Worm (Caenorhabditis elegans) whole organism, young adult: ENCODE data around the gene F10C2.7.

Source experiments
- B0019.2 ChIP-seq: fragments of 200-800 bp; sonication (Bioruptor generic); conservative IDR thresholded peaks from 2 replicates; pipeline ENCODE4 v1.3.6; 2022; ENCODE audit warnings: missing genetic modification reagents, missing genetic modification characterization, missing compliant biosample characterization
- B0261.1 ChIP-seq: sonication (generic microtip); optimal IDR thresholded peaks from 2 replicates; lab custom pipeline; 2016; ENCODE audit warnings: mild to moderate bottlenecking, missing genetic modification characterization, moderate library complexity, missing compliant biosample characterization
- B0336.3 ChIP-seq: fragments of 200-800 bp; sonication (Bioruptor generic); IDR thresholded peaks from 2 replicates; pipeline ENCODE4 v1.3.6; 2022; ENCODE audit warnings: missing genetic modification characterization, missing compliant biosample characterization
- F33H1.4 ChIP-seq: fragments of 200-800 bp; sonication (Bioruptor generic); IDR thresholded peaks from 2 replicates; pipeline ENCODE4 v1.3.6; 2022; ENCODE audit warnings: missing genetic modification reagents, missing genetic modification characterization, missing compliant biosample characterization
- F49E8.2 ChIP-seq: sonication (generic microtip); optimal IDR thresholded peaks from 3 replicates; lab custom pipeline; 2017; ENCODE audit warnings: missing genetic modification characterization, mild to moderate bottlenecking, missing compliant biosample characterization, antibody characterized with exemption, moderate library complexity; ENCODE audit not compliant: insufficient read depth
- F55B11.4 ChIP-seq: sonication (generic microtip); optimal IDR thresholded peaks from 2 replicates; lab custom pipeline; 2016; ENCODE audit warnings: missing compliant biosample characterization, missing genetic modification characterization, borderline replicate concordance; ENCODE audit not compliant: insufficient read depth
- K12H6.12 ChIP-seq: fragments of 200-800 bp; sonication (Bioruptor generic); optimal IDR thresholded peaks from 2 replicates; lab custom pipeline; 2018; ENCODE audit warnings: mild to moderate bottlenecking, missing genetic modification characterization, missing compliant biosample characterization
- Y53G8AR.9 ChIP-seq: fragments of 200-800 bp; sonication (Bioruptor generic); conservative IDR thresholded peaks from 2 replicates; pipeline ENCODE4 v1.3.6; 2022; ENCODE audit warnings: missing genetic modification reagents, missing genetic modification characterization, missing compliant biosample characterization
- Y67H2A.10 ChIP-seq: fragments of 200-800 bp; sonication (Bioruptor generic); conservative IDR thresholded peaks from 2 replicates; pipeline ENCODE4 v1.3.6; 2022; ENCODE audit warnings: missing genetic modification reagents, missing genetic modification characterization, missing compliant biosample characterization
- ZK185.1 ChIP-seq: sonication (generic microtip); optimal IDR thresholded peaks from 2 replicates; lab custom pipeline; 2016; ENCODE audit warnings: mild to moderate bottlenecking, missing genetic modification characterization, missing compliant biosample characterization; ENCODE audit not compliant: poor library complexity, severe bottlenecking
- atf-7 ChIP-seq: sonication (generic microtip); optimal IDR thresholded peaks from 2 replicates; lab custom pipeline; 2017; ENCODE audit warnings: mild to moderate bottlenecking, missing genetic modification characterization, missing compliant biosample characterization
- attf-6 ChIP-seq: fragments of 200-800 bp; sonication (Bioruptor generic); IDR thresholded peaks from 2 replicates; pipeline ENCODE4 v1.3.6; 2022; ENCODE audit warnings: missing genetic modification reagents, missing genetic modification characterization, missing compliant biosample characterization
- cebp-1 ChIP-seq, 2 experiments: fragments of 200-800 bp in 1 of 2; sonication (Bioruptor generic) in 1 of 2; sonication (generic microtip) in 1 of 2; IDR thresholded peaks in 1 of 2; optimal IDR thresholded peaks in 1 of 2; 2 replicates each; pipeline versions ENCODE4 v1.3.6 to Lab custom; 2017 to 2022; ENCODE audit warnings: missing compliant biosample characterization in 2 of 2, missing genetic modification characterization in 2 of 2, mild to moderate bottlenecking in 1 of 2, missing genetic modification reagents in 1 of 2, moderate library complexity in 1 of 2
- cebp-2 ChIP-seq: fragments of 200-800 bp; sonication (Bioruptor generic); IDR thresholded peaks from 2 replicates; pipeline ENCODE4 v1.3.6; 2022; ENCODE audit warnings: missing genetic modification characterization, missing compliant biosample characterization
- ceh-100 ChIP-seq: fragments of 200-800 bp; sonication (Bioruptor generic); IDR thresholded peaks from 2 replicates; pipeline ENCODE4 v1.3.6; 2022; ENCODE audit warnings: missing genetic modification reagents, missing genetic modification characterization, missing compliant biosample characterization
- ceh-27 ChIP-seq: fragments of 200-800 bp; sonication (Bioruptor generic); optimal IDR thresholded peaks from 2 replicates; lab custom pipeline; 2018; ENCODE audit warnings: mild to moderate bottlenecking, missing genetic modification characterization, moderate library complexity, missing compliant biosample characterization
- ceh-58 ChIP-seq: fragments of 200-800 bp; sonication (Bioruptor generic); IDR thresholded peaks from 2 replicates; pipeline ENCODE4 v1.3.6; 2022; ENCODE audit warnings: missing genetic modification characterization, missing compliant biosample characterization
- ceh-91 ChIP-seq: fragments of 200-800 bp; sonication (Bioruptor generic); IDR thresholded peaks from 2 replicates; pipeline ENCODE4 v1.3.6; 2022; ENCODE audit warnings: missing genetic modification reagents, missing genetic modification characterization, missing compliant biosample characterization
- chd-7 ChIP-seq: sonication (generic microtip); optimal IDR thresholded peaks from 2 replicates; lab custom pipeline; 2016; ENCODE audit warnings: mild to moderate bottlenecking, missing genetic modification characterization, moderate library complexity, missing compliant biosample characterization
- dpl-1 ChIP-seq: fragments of 150-350 bp; optimal IDR thresholded peaks from 2 replicates; lab custom pipeline; 2014; ENCODE audit warnings: missing biosample characterization, missing genetic modification reagents, missing genetic modification characterization
- egl-18 ChIP-seq: fragments of 200-800 bp; sonication (Bioruptor generic); IDR thresholded peaks from 2 replicates; pipeline ENCODE4 v1.3.6; 2022; ENCODE audit warnings: missing genetic modification reagents, missing genetic modification characterization, missing compliant biosample characterization
- egl-44 ChIP-seq: fragments of 200-800 bp; sonication (Bioruptor generic); IDR thresholded peaks from 2 replicates; pipeline ENCODE4 v1.3.6; 2022; ENCODE audit warnings: missing genetic modification reagents, missing genetic modification characterization, missing compliant biosample characterization
- egrh-3 ChIP-seq: fragments of 200-800 bp; sonication (Bioruptor generic); IDR thresholded peaks from 2 replicates; pipeline ENCODE4 v1.3.6; 2022; ENCODE audit warnings: missing genetic modification reagents, missing genetic modification characterization, missing compliant biosample characterization
- ets-4 ChIP-seq: fragments of 200-800 bp; sonication (Bioruptor generic); optimal IDR thresholded peaks from 2 replicates; lab custom pipeline; 2018; ENCODE audit warnings: mild to moderate bottlenecking, missing genetic modification characterization, missing compliant biosample characterization
- fkh-3 ChIP-seq: sonication (generic microtip); optimal IDR thresholded peaks from 2 replicates; lab custom pipeline; 2016; ENCODE audit warnings: mild to moderate bottlenecking, missing genetic modification characterization, missing compliant biosample characterization
- gei-17 ChIP-seq: fragments of 200-800 bp; sonication (Bioruptor generic); optimal IDR thresholded peaks from 2 replicates; lab custom pipeline; 2018; ENCODE audit warnings: mild to moderate bottlenecking, missing genetic modification characterization, missing compliant biosample characterization
- hlh-12 ChIP-seq: sonication (generic microtip); optimal IDR thresholded peaks from 2 replicates; lab custom pipeline; 2016; ENCODE audit warnings: missing genetic modification characterization, missing compliant biosample characterization
- lag-1 ChIP-seq: fragments of 200-800 bp; sonication (Bioruptor generic); IDR thresholded peaks from 2 replicates; pipeline ENCODE4 v1.3.6; 2022; ENCODE audit warnings: missing genetic modification reagents, missing genetic modification characterization, missing compliant biosample characterization
- let-526 ChIP-seq: fragments of 200-800 bp; sonication (Bioruptor generic); IDR thresholded peaks from 2 replicates; pipeline ENCODE4 v1.3.6; 2022; ENCODE audit warnings: missing genetic modification reagents, missing genetic modification characterization, missing compliant biosample characterization
- lir-1 ChIP-seq: fragments of 200-800 bp; sonication (Bioruptor generic); conservative IDR thresholded peaks from 2 replicates; pipeline ENCODE4 v1.3.6; 2022; ENCODE audit warnings: missing genetic modification reagents, missing genetic modification characterization, missing compliant biosample characterization
- lsy-27 ChIP-seq: sonication (generic microtip); optimal IDR thresholded peaks from 2 replicates; lab custom pipeline; 2017; ENCODE audit warnings: missing genetic modification characterization, mild to moderate bottlenecking, missing compliant biosample characterization, antibody characterized with exemption, missing genotype, borderline replicate concordance; ENCODE audit not compliant: insufficient read depth
- mel-28 ChIP-seq: sonication (generic microtip); optimal IDR thresholded peaks from 2 replicates; lab custom pipeline; 2016; ENCODE audit warnings: borderline replicate concordance, mild to moderate bottlenecking, missing genetic modification characterization, missing compliant biosample characterization
- mxl-1 ChIP-seq: sonication (generic microtip); optimal IDR thresholded peaks from 2 replicates; lab custom pipeline; 2016; ENCODE audit warnings: missing genetic modification characterization, missing compliant biosample characterization
- nfya-1 ChIP-seq: sonication (generic microtip); optimal IDR thresholded peaks from 2 replicates; lab custom pipeline; 2017; ENCODE audit warnings: antibody characterized with exemption, missing compliant biosample characterization, missing genetic modification characterization, borderline replicate concordance; ENCODE audit not compliant: insufficient read depth
- nfya-2 ChIP-seq: fragments of 200-800 bp; sonication (Bioruptor generic); IDR thresholded peaks from 2 replicates; pipeline ENCODE4 v1.3.6; 2022; ENCODE audit warnings: missing genetic modification reagents, missing genetic modification characterization, missing compliant biosample characterization
- nfyb-1 ChIP-seq: fragments of 200-800 bp; sonication (Bioruptor generic); IDR thresholded peaks from 2 replicates; pipeline ENCODE4 v1.3.6; 2022; ENCODE audit warnings: missing genetic modification reagents, missing genetic modification characterization, missing compliant biosample characterization
- nhr-120 ChIP-seq: fragments of 200-800 bp; sonication (Bioruptor generic); IDR thresholded peaks from 2 replicates; pipeline ENCODE4 v1.3.6; 2022; ENCODE audit warnings: missing genetic modification characterization, missing compliant biosample characterization
- pha-4 ChIP-seq: fragments of 150-350 bp; sonication (generic microtip); optimal IDR thresholded peaks from 2 replicates; lab custom pipeline; 2014; ENCODE audit warnings: missing biosample characterization, missing genetic modification reagents, missing genetic modification characterization
- sea-2 ChIP-seq: fragments of 200-800 bp; sonication (Bioruptor generic); IDR thresholded peaks from 2 replicates; pipeline ENCODE4 v1.3.6; 2022; ENCODE audit warnings: missing genetic modification characterization, missing compliant biosample characterization
- snpc-1.1 ChIP-seq: sonication (generic microtip); optimal IDR thresholded peaks from 2 replicates; lab custom pipeline; 2017; ENCODE audit warnings: missing genetic modification characterization, mild to moderate bottlenecking, missing compliant biosample characterization, antibody characterized with exemption, moderate library complexity, missing genotype, missing genetic modification reagents; ENCODE audit not compliant: insufficient read depth
- sptf-2 ChIP-seq: fragments of 200-800 bp; sonication (Bioruptor generic); optimal IDR thresholded peaks from 2 replicates; lab custom pipeline; 2018; ENCODE audit warnings: mild to moderate bottlenecking, missing genetic modification characterization, missing compliant biosample characterization
- tbx-9 ChIP-seq: sonication (generic microtip); optimal IDR thresholded peaks from 2 replicates; lab custom pipeline; 2016; ENCODE audit warnings: borderline replicate concordance, missing genetic modification characterization, inconsistent platforms, missing compliant biosample characterization
- xnd-1 ChIP-seq: sonication (generic microtip); optimal IDR thresholded peaks from 2 replicates; lab custom pipeline; 2016; ENCODE audit warnings: missing genotype, missing genetic modification reagents, missing genetic modification characterization, missing compliant biosample characterization
- zfh-2 ChIP-seq: fragments of 200-800 bp; sonication (Bioruptor generic); conservative IDR thresholded peaks from 2 replicates; pipeline ENCODE4 v1.3.6; 2022; ENCODE audit warnings: missing genetic modification reagents, missing genetic modification characterization, missing compliant biosample characterization
- zim-3 ChIP-seq: sonication (generic microtip); optimal IDR thresholded peaks from 2 replicates; lab custom pipeline; 2017; ENCODE audit warnings: mild to moderate bottlenecking, missing genetic modification characterization, moderate library complexity, missing compliant biosample characterization
- ztf-18 ChIP-seq: sonication (generic microtip); optimal IDR thresholded peaks from 2 replicates; lab custom pipeline; 2016; ENCODE audit warnings: missing genotype, mild to moderate bottlenecking, missing genetic modification characterization, missing compliant biosample characterization
- ztf-28 ChIP-seq: fragments of 200-800 bp; sonication (Bioruptor generic); IDR thresholded peaks from 2 replicates; pipeline ENCODE4 v1.3.6; 2022; ENCODE audit warnings: missing genetic modification reagents, missing genetic modification characterization, missing compliant biosample characterization
- ztf-3 ChIP-seq: fragments of 200-800 bp; sonication (Bioruptor generic); optimal IDR thresholded peaks from 2 replicates; lab custom pipeline; 2018; ENCODE audit warnings: mild to moderate bottlenecking, missing genetic modification characterization, missing compliant biosample characterization

The F10C2.7 gene

DNA sequence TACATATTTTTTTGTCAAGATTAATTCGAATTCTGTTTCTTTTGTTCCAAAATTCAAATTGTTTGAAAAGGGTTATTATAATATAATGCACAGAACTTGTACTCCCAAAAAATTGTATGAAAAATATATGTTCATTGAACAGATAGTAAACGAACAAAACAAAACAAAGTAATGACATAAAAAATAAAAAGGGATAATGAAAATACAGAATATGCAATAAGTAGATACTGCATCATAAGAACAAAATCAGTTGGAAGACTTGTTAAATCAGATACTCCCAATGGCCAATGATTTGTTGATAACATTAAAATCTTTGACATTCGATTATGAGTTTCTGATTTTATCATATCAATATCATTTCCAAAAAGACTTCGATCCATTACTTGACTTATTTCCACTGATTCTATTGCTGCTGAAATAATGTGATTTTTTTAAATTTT is 49.2 kb upstream of the F10C2.7 start (continued):
- TF ChIP-seq egl-18 (GFP tag; lab: Robert Waterston, UW) (no peak), mel-28 (tag; lab: Kevin White, UChicago) (no peak), Y53G8AR.9 (GFP tag; lab: Robert Waterston, UW) (peak; percentile 96), gei-17 (GFP tag; lab: Kevin White, UChicago) (peak; percentile 28), atf-7 (tag; lab: Kevin White, UChicago) (peak; percentile 91), pha-4 (no peak), F55B11.4 (no peak), lsy-27 (tag; lab: Kevin White, UChicago) (no peak), egrh-3 (GFP tag; lab: Robert Waterston, UW) (no peak), fkh-3 (no peak), nhr-120 (no peak), zim-3 (tag; lab: Kevin White, UChicago) (no peak), dpl-1 (GFP tag; lab: Kevin White, UChicago) (no peak), snpc-1.1 (no peak), ceh-27 (GFP tag; lab: Kevin White, UChicago) (no peak), hlh-12 (tag; lab: Kevin White, UChicago) (no peak), sea-2 (GFP tag; lab: Robert Waterston, UW) (no peak), tbx-9 (tag; lab: Kevin White, UChicago) (no peak), nfya-1 (tag; lab: Kevin White, UChicago) (no peak), B0019.2 (GFP tag; lab: Robert Waterston, UW) (no peak), ztf-28 (GFP tag; lab: Robert Waterston, UW) (no peak), Y67H2A.10 (GFP tag; lab: Robert Waterston, UW) (no peak), lag-1 (GFP tag; lab: Robert Waterston, UW) (no peak), chd-7 (tag; lab: Kevin White, UChicago) (no peak), egl-44 (GFP tag; lab: Robert Waterston, UW) (no peak), B0261.1 (tag; lab: Kevin White, UChicago) (no peak), ets-4 (GFP tag; lab: Kevin White, UChicago) (no peak), zfh-2 (GFP tag; lab: Robert Waterston, UW) (no peak), attf-6 (GFP tag; lab: Robert Waterston, UW) (0 out of 2 replicates have a peak, but pooled peaks have one; percentile 26), F49E8.2 (tag; lab: Kevin White, UChicago) (no peak), ceh-58 (GFP tag; lab: Robert Waterston, UW) (no peak), mxl-1 (no peak), ceh-91 (no peak), nfya-2 (no peak), xnd-1 (tag; lab: Kevin White, UChicago) (no peak), cebp-1 (GFP tag; IDR thresholded peaks at IDR 0.05; lab: Robert Waterston, UW) (no peak), cebp-1 (tag; optimal IDR thresholded peaks at IDR 0.05; lab: Kevin White, UChicago) (peak; percentile 29), sptf-2 (GFP tag; lab: Kevin White, UChicago) (no peak), B0336.3 (GFP tag; lab: Robert Waterston, UW) (peak; percentile 83), F33H1.4 (no peak), let-526 (GFP tag; lab: Robert Waterston, UW) (no peak), K12H6.12 (tag; lab: Kevin White, UChicago) (no peak), ztf-3 (no peak), lir-1 (no peak), ceh-100 (no peak), nfyb-1 (peak; percentile 73; the same call in 1 of the 2 replicates), ztf-18 (tag; lab: Kevin White, UChicago) (no peak), ZK185.1 (tag; lab: Kevin White, UChicago) (no peak), cebp-2 (no peak)
